2 fruit fly cellular contexts compared by ENCODE assay signal in the genomic region with DNA sequence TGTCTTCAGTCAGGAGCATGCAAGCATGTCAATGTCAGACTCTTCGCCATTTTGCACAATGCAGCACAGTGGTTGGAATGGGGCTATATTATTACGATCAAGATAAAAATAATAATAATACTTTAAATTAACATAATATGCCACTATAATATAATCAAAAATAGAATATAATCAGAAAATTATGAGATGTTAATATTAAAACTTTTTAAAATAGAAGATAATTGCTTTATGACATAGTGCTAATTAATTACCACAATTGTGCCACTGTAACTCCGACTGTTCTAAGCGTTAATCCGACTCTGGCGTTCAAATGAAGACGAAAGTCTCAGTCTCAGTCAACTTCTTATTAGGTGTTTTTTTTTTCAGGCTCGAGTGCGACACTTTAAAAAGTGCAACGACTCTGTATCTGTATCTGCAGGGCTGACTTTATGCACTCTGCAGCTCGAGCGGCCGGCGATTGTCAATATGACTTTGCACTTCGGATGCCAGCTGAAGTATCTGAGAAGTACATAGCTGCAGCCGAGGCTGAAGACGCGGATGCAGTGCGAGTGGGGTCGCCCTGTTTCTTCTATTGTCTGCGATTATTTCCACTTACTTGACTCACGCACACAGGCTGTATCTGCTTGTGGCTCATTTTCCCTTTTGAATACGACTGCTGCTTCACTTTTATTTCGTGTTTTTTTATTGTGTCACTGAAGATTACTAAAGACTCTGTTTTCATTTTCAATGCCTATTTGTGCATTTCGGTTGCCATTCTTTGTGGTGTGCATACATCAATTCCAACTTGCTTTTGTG.
TF ChIP-seq lines count a peak whose summit lies in the region.

No protein-coding gene starts in this region.

TF ChIP-seq in whole organism, embryonic, 481 proteins besides CTCF, POLR2A, EP300 and RAD21 (continued from another document):
- TF ChIP-seq CG14965 (GFP tag; optimal IDR thresholded peaks at IDR 0.05; lab: Kevin White, UChicago; ENCODE audit: borderline replicate concordance) (no peak), Xbp1 (GFP tag; optimal IDR thresholded peaks at IDR 0.05; lab: Kevin White, UChicago) (no peak), CG14667 (GFP tag; IDR thresholded peaks at IDR 0.05; lab: Robert Waterston, UW) (no peak), Taf1 (GFP tag; IDR thresholded peaks at IDR 0.05; lab: Robert Waterston, UW) (no peak), lab (GFP tag; optimal IDR thresholded peaks at IDR 0.05; lab: Kevin White, UChicago) (no peak), gce (GFP tag; IDR thresholded peaks at IDR 0.05; lab: Robert Waterston, UW) (no peak), CG8944 (GFP tag; optimal IDR thresholded peaks at IDR 0.05; lab: Kevin White, UChicago) (no peak), ac (GFP tag; optimal IDR thresholded peaks at IDR 0.05; lab: Kevin White, UChicago) (no peak), repo (GFP tag; optimal IDR thresholded peaks at IDR 0.05; lab: Kevin White, UChicago) (no peak), Dad (GFP tag; optimal IDR thresholded peaks at IDR 0.05; lab: Kevin White, UChicago) (no peak), Tbp (GFP tag; optimal IDR thresholded peaks at IDR 0.05; lab: Kevin White, UChicago) (no peak), CHES-1-like (GFP tag; optimal IDR thresholded peaks at IDR 0.05; lab: Kevin White, UChicago) (no peak), Oli (tag; optimal IDR thresholded peaks at IDR 0.05; lab: Kevin White, UChicago) (no peak), lbe (GFP tag; optimal IDR thresholded peaks at IDR 0.05; lab: Kevin White, UChicago) (no peak), fd64A (GFP tag; optimal IDR thresholded peaks at IDR 0.05; lab: Kevin White, UChicago) (no peak), Antp (GFP tag; optimal IDR thresholded peaks at IDR 0.05; lab: Kevin White, UChicago) (no peak), Opbp (GFP tag; IDR thresholded peaks at IDR 0.05; lab: Robert Waterston, UW; ENCODE audit: partially characterized antibody) (no peak), Neu2 (GFP tag; optimal IDR thresholded peaks at IDR 0.05; lab: Kevin White, UChicago; ENCODE audit: borderline replicate concordance) (no peak), prd (optimal IDR thresholded peaks at IDR 0.05; lab: Kevin White, UChicago) (no peak), prd (GFP tag; IDR thresholded peaks at IDR 0.05; lab: Robert Waterston, UW) (0 out of 3 replicates have a peak, but pooled peaks have one; percentile 9), CG12942 (GFP tag; optimal IDR thresholded peaks at IDR 0.05; lab: Kevin White, UChicago) (no peak), az2 (GFP tag; optimal IDR thresholded peaks at IDR 0.05; lab: Kevin White, UChicago) (no peak), CG32532 (GFP tag; IDR thresholded peaks at IDR 0.05; lab: Robert Waterston, UW) (no peak), corto (GFP tag; optimal IDR thresholded peaks at IDR 0.05; lab: Kevin White, UChicago) (no peak), bcd (GFP tag; optimal IDR thresholded peaks at IDR 0.05; lab: Kevin White, UChicago) (no peak), hbn (GFP tag; IDR thresholded peaks at IDR 0.05; lab: Robert Waterston, UW; ENCODE audit: partially characterized antibody) (no peak), HmgZ (tag; optimal IDR thresholded peaks at IDR 0.05; lab: Kevin White, UChicago) (no peak), CG10654 (GFP tag; optimal IDR thresholded peaks at IDR 0.05; lab: Kevin White, UChicago) (no peak), Fer1 (GFP tag; optimal IDR thresholded peaks at IDR 0.05; lab: Kevin White, UChicago) (no peak), zf30C (GFP tag; optimal IDR thresholded peaks at IDR 0.05; lab: Kevin White, UChicago) (no peak), Six4 (GFP tag; optimal IDR thresholded peaks at IDR 0.05; lab: Kevin White, UChicago) (no peak), CG31224 (GFP tag; IDR thresholded peaks at IDR 0.05; lab: Robert Waterston, UW) (no peak), CG2120 (GFP tag; optimal IDR thresholded peaks at IDR 0.05; lab: Kevin White, UChicago) (no peak), CG9797 (GFP tag; optimal IDR thresholded peaks at IDR 0.05; lab: Kevin White, UChicago) (no peak), D (optimal IDR thresholded peaks at IDR 0.05; lab: Kevin White, UChicago) (peak; percentile 58), D (GFP tag; optimal IDR thresholded peaks at IDR 0.05; lab: Kevin White, UChicago) (no peak), Scr (GFP tag; IDR thresholded peaks at IDR 0.05; lab: Robert Waterston, UW; ENCODE audit: partially characterized antibody) (no peak), fru (optimal IDR thresholded peaks at IDR 0.05; lab: Kevin White, UChicago) (no peak), Sin3A (optimal IDR thresholded peaks at IDR 0.05; lab: Kevin White, UChicago) (no peak), fu2 (GFP tag; optimal IDR thresholded peaks at IDR 0.05; lab: Kevin White, UChicago) (no peak), CG11085 (GFP tag; IDR thresholded peaks at IDR 0.05; lab: Robert Waterston, UW) (no peak), sens (GFP tag; lab: Kevin White, UChicago) (peak; percentile 1), Meics (GFP tag; optimal IDR thresholded peaks at IDR 0.05; lab: Kevin White, UChicago) (no peak), CG34224 (GFP tag; IDR thresholded peaks at IDR 0.05; lab: Robert Waterston, UW; ENCODE audit: partially characterized antibody) (no peak), Elba2 (GFP tag; optimal IDR thresholded peaks at IDR 0.05; lab: Kevin White, UChicago) (peak; percentile 21), Doc3 (GFP tag; IDR thresholded peaks at IDR 0.05; lab: Robert Waterston, UW; ENCODE audit: partially characterized antibody) (no peak), CG13123 (GFP tag; optimal IDR thresholded peaks at IDR 0.05; lab: Kevin White, UChicago) (no peak), croc (GFP tag; conservative IDR thresholded peaks at IDR 0.05; lab: Robert Waterston, UW) (no peak), dimm (GFP tag; IDR thresholded peaks at IDR 0.05; lab: Robert Waterston, UW) (no peak), Drgx (GFP tag; IDR thresholded peaks at IDR 0.05; lab: Robert Waterston, UW) (peak; percentile 30; the same call in 1 of the 2 replicates), B-H2 (GFP tag; optimal IDR thresholded peaks at IDR 0.05; lab: Kevin White, UChicago) (no peak), tx (GFP tag; optimal IDR thresholded peaks at IDR 0.05; lab: Kevin White, UChicago) (no peak), Rfx (GFP tag; IDR thresholded peaks at IDR 0.05; lab: Robert Waterston, UW) (no peak), dmrt11E (tag; optimal IDR thresholded peaks at IDR 0.05; lab: Kevin White, UChicago) (peak; percentile 18), CG10431 (GFP tag; optimal IDR thresholded peaks at IDR 0.05; lab: Kevin White, UChicago) (no peak), Blimp-1 (GFP tag; optimal IDR thresholded peaks at IDR 0.05; lab: Kevin White, UChicago) (no peak), Stat92E (GFP tag; optimal IDR thresholded peaks at IDR 0.05; lab: Kevin White, UChicago) (no peak)

TF ChIP-seq in whole organism, prepupa, 60 proteins besides CTCF, POLR2A, EP300 and RAD21 (continued from another document):
- peak; percentile 76 for TF ChIP-seq CG15336 (GFP tag; IDR thresholded peaks at IDR 0.05; lab: Robert Waterston, UW)
- TF ChIP-seq dsx (GFP tag; optimal IDR thresholded peaks at IDR 0.05; lab: Kevin White, UChicago; ENCODE audit: poor library complexity, severe bottlenecking): peak; percentile 69
- TF ChIP-seq dac (GFP tag; optimal IDR thresholded peaks at IDR 0.05; lab: Kevin White, UChicago): no peak
- peak; percentile 57 for TF ChIP-seq Sox14 (GFP tag; optimal IDR thresholded peaks at IDR 0.05; lab: Kevin White, UChicago)
- no peak for TF ChIP-seq Sox15 (GFP tag; optimal IDR thresholded peaks at IDR 0.05; lab: Kevin White, UChicago)
- TF ChIP-seq CG6854 (GFP tag; optimal IDR thresholded peaks at IDR 0.05; lab: Kevin White, UChicago): no peak
- TF ChIP-seq CG3032 (tag; optimal IDR thresholded peaks at IDR 0.05; lab: Kevin White, UChicago): peak; percentile 62
- TF ChIP-seq CG4318 (GFP tag; optimal IDR thresholded peaks at IDR 0.05; lab: Kevin White, UChicago): peak; percentile 45
- peak; percentile 58 for TF ChIP-seq Hr4 (GFP tag; optimal IDR thresholded peaks at IDR 0.05; lab: Kevin White, UChicago)
- TF ChIP-seq fd59A (GFP tag; optimal IDR thresholded peaks at IDR 0.05; lab: Kevin White, UChicago): peak; percentile 55
- peak; percentile 23 for TF ChIP-seq CG11762 (GFP tag; optimal IDR thresholded peaks at IDR 0.05; lab: Kevin White, UChicago; ENCODE audit: insufficient read depth)
- peak; percentile 43 for TF ChIP-seq esn (GFP tag; optimal IDR thresholded peaks at IDR 0.05; lab: Kevin White, UChicago)
- TF ChIP-seq Blimp-1 (GFP tag; optimal IDR thresholded peaks at IDR 0.05; lab: Kevin White, UChicago): no peak
- TF ChIP-seq CG8319 (GFP tag; optimal IDR thresholded peaks at IDR 0.05; lab: Kevin White, UChicago): no peak
- TF ChIP-seq cyc (GFP tag; optimal IDR thresholded peaks at IDR 0.05; lab: Kevin White, UChicago): no peak
- TF ChIP-seq spab (GFP tag; optimal IDR thresholded peaks at IDR 0.05; lab: Kevin White, UChicago): peak; percentile 56
- no peak for TF ChIP-seq vri (GFP tag; optimal IDR thresholded peaks at IDR 0.05; lab: Kevin White, UChicago)
- TF ChIP-seq CG6792 (GFP tag; optimal IDR thresholded peaks at IDR 0.05; lab: Kevin White, UChicago): peak; percentile 52
- TF ChIP-seq CG9139 (GFP tag; optimal IDR thresholded peaks at IDR 0.05; lab: Kevin White, UChicago): no peak
- peak; percentile 92 for TF ChIP-seq Eip78C (GFP tag; lab: Kevin White, UChicago)
- TF ChIP-seq svp (GFP tag; lab: Kevin White, UChicago): peak; percentile 71
- peak; percentile 29 for TF ChIP-seq CG6276 (GFP tag; optimal IDR thresholded peaks at IDR 0.05; lab: Kevin White, UChicago)
- no peak for TF ChIP-seq Lpt (GFP tag; optimal IDR thresholded peaks at IDR 0.05; lab: Kevin White, UChicago)
- peak; percentile 33 for TF ChIP-seq CG7368 (GFP tag; optimal IDR thresholded peaks at IDR 0.05; lab: Kevin White, UChicago)
- peak; percentile 49 to 71 for TF ChIP-seq salr (GFP tag; optimal IDR thresholded peaks at IDR 0.05; lab: Kevin White, UChicago)
- no peak for TF ChIP-seq fd85E (GFP tag; optimal IDR thresholded peaks at IDR 0.05; lab: Kevin White, UChicago)
- peak; percentile 71 for TF ChIP-seq CG10631 (GFP tag; optimal IDR thresholded peaks at IDR 0.05; lab: Kevin White, UChicago)
- no peak for TF ChIP-seq CG11294 (GFP tag; IDR thresholded peaks at IDR 0.05; lab: Robert Waterston, UW)
- TF ChIP-seq achi (GFP tag; optimal IDR thresholded peaks at IDR 0.05; lab: Kevin White, UChicago): peak; percentile 79
- peak; percentile 64 for TF ChIP-seq CG8632 (GFP tag; optimal IDR thresholded peaks at IDR 0.05; lab: Kevin White, UChicago)
- peak; percentile 47 for TF ChIP-seq Met (GFP tag; optimal IDR thresholded peaks at IDR 0.05; lab: Kevin White, UChicago)
